Worm (Caenorhabditis elegans): ENCODE measurements around the gene set-2.
A peak's percentile ranks its signal among the peaks of the same experiment; 100 is the strongest.

set-2 gene

DNA sequence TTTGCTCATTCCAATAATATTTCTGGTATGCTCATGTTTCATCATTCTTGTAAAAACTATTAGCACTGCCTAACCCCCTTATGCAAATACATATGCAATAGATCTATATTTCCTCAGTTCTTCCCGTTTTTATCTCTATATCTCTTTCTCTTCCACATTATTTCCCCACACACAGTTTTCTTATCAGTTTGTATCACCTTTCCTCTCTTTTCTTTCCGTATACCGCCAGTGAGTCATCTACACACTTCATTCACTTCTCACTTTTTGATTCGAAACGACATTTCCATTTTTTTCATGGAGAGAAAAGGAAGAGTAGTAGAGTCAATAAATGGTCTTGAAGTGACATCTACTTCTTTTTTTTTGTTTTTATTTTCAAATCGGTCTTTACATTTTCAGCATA is 23.6 kb downstream of the set-2 start:
- TF ChIP-seq tbx-37 (GFP tag; conservative IDR thresholded peaks at IDR 0.05) (no peak), B0310.2 (tag; optimal IDR thresholded peaks at IDR 0.05) (no peak)

DNA sequence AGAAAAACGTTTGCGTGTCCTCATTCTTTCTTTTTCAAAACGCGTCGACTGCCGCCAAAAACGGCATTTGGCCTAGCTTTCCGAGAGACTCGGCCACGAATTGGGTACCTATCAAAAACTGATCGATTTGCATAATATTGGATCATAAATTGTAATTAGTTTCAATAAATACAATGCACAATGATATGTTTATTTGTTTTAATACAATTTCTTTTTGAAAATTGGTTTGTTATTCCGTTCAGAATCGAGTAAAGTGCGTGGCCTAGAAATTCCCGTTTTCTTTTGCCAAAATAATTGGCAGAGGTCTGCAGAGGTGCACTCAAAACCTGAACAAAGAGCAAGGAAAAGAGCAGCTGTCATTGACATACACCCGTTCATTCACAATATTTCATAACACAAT is 24.6 kb downstream of the set-2 start, which contains the start of gene F26F4.8:
TSS of gene F26F4.8 (minus strand) at position 69 of the 400 bp plus-strand sequence.
- TF ChIP-seq tbx-37 (GFP tag; conservative IDR thresholded peaks at IDR 0.05): 0 out of 2 replicates have a peak, but pooled peaks have one; percentile 12
- no peak for TF ChIP-seq ceh-36 (tag; optimal IDR thresholded peaks at IDR 0.05)
- TF ChIP-seq ceh-13 (GFP tag; optimal IDR thresholded peaks at IDR 0.05): peak; percentile 18
- TF ChIP-seq sea-1 (GFP tag; conservative IDR thresholded peaks at IDR 0.05): no peak
- TF ChIP-seq hmg-4 (GFP tag; optimal IDR thresholded peaks at IDR 0.05): peak; percentile 25
- 0 out of 2 replicates have a peak, but pooled peaks have one; percentile 40 for TF ChIP-seq pes-1 (GFP tag; IDR thresholded peaks at IDR 0.05)
- peak; percentile 41 for TF ChIP-seq ets-7 (tag; optimal IDR thresholded peaks at IDR 0.05)

DNA sequence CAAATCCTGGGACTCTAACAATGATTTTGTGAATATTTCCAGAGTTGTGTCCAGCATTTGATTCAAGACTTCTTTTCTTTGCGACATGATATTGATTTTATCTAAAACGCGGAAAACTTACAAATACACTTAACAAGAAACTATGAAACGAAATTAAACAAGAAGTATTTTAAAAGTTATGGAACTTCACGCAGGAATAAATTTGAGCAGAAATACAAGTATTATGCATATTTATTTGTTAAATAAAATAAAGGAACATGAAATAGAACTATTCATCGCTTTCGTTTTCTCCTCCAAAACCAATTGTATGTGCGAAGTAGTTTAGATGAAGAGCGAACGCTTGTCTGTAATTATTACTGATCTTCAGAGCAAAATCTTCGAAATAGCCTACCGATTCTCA is 26.2 kb downstream of the set-2 start, which contains the start of gene kbp-2:
TSS of gene kbp-2 (minus strand) at position 101 of the 400 bp plus-strand sequence.
- TF ChIP-seq pes-1 (GFP tag; IDR thresholded peaks at IDR 0.05) (no peak), tra-4 (tag; optimal IDR thresholded peaks at IDR 0.05) (no peak), flt-1 (GFP tag; IDR thresholded peaks at IDR 0.05) (no peak), ceh-13 (GFP tag; optimal IDR thresholded peaks at IDR 0.05) (no peak), tbx-37 (GFP tag; conservative IDR thresholded peaks at IDR 0.05) (no peak), scrt-1 (GFP tag; IDR thresholded peaks at IDR 0.05) (no peak), F13C5.2 (tag; optimal IDR thresholded peaks at IDR 0.05) (no peak), hmg-4 (GFP tag; optimal IDR thresholded peaks at IDR 0.05) (no peak), hnd-1 (tag; optimal IDR thresholded peaks at IDR 0.05) (no peak), ceh-36 (tag; optimal IDR thresholded peaks at IDR 0.05) (no peak), aly-1 (tag; optimal IDR thresholded peaks at IDR 0.05) (no peak), ets-7 (tag; optimal IDR thresholded peaks at IDR 0.05) (no peak), ama-1 (optimal IDR thresholded peaks at IDR 0.05) (no peak), hmbx-1 (tag; optimal IDR thresholded peaks at IDR 0.05) (no peak), sea-1 (GFP tag; conservative IDR thresholded peaks at IDR 0.05) (no peak), tbx-11 (GFP tag; IDR thresholded peaks at IDR 0.05) (no peak), B0310.2 (tag; optimal IDR thresholded peaks at IDR 0.05) (no peak)

DNA sequence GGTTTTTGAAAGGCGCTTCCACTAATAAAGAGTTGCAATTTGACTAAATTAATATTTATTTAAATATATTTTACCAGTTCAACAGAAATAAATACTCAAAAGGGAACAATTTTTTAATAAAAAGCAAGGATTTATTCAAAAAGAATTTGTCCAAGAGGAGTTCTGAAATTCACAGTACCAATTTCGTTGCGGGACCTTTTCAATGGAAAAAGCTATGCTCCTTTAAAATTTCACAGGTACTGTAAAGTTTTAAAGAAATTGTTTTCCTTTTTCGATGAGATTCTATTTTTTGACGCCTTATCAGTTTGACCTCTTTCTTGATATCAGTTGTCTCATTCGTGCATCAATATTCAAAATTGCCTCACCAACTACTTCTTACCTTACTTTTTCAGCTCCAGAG is 29.7 kb downstream of the set-2 start, which contains the start of gene tag-340:
TSS of gene tag-340 (plus strand) at position 249 of the 400 bp plus-strand sequence.
- TF ChIP-seq ets-7 (tag; optimal IDR thresholded peaks at IDR 0.05) (no peak), tra-4 (tag; optimal IDR thresholded peaks at IDR 0.05) (no peak), flt-1 (GFP tag; IDR thresholded peaks at IDR 0.05) (no peak), hmbx-1 (tag; optimal IDR thresholded peaks at IDR 0.05) (no peak), scrt-1 (GFP tag; IDR thresholded peaks at IDR 0.05) (no peak), ceh-13 (GFP tag; optimal IDR thresholded peaks at IDR 0.05) (no peak), sea-1 (GFP tag; conservative IDR thresholded peaks at IDR 0.05) (no peak), F13C5.2 (tag; optimal IDR thresholded peaks at IDR 0.05) (no peak), ceh-36 (tag; optimal IDR thresholded peaks at IDR 0.05) (no peak), aly-1 (tag; optimal IDR thresholded peaks at IDR 0.05) (no peak)

DNA sequence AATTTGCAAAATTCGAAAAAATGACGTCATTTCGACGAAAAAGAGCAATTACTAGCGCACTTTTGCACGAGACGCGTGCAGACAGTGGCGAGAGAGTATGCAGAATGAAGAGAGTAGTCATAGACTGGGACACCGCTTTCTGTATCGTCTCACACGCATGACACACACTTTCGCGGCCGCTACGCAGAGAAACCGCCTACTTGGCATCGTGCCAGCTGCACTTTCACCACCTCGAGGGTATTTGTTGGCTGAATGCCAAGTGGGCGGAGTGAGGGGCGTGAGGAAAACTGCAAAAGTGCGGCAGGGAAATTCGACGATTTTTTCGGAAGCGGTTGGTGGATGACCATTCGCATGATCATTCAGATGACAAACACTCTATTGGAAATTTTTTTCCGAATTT is 30.3 kb downstream of the set-2 start:
- TF ChIP-seq flt-1 (GFP tag; IDR thresholded peaks at IDR 0.05) (no peak), hmg-4 (GFP tag; optimal IDR thresholded peaks at IDR 0.05) (peak; percentile 91), aly-1 (tag; optimal IDR thresholded peaks at IDR 0.05) (no peak), ceh-36 (tag; optimal IDR thresholded peaks at IDR 0.05) (no peak), scrt-1 (GFP tag; IDR thresholded peaks at IDR 0.05) (peak; percentile 55; the same call in 1 of the 2 replicates), tra-4 (tag; optimal IDR thresholded peaks at IDR 0.05) (no peak), B0310.2 (tag; optimal IDR thresholded peaks at IDR 0.05) (peak; percentile 19), ets-7 (tag; optimal IDR thresholded peaks at IDR 0.05) (peak; percentile 5), sea-1 (GFP tag; conservative IDR thresholded peaks at IDR 0.05) (0 out of 2 replicates have a peak, but pooled peaks have one; percentile 14), F13C5.2 (tag; optimal IDR thresholded peaks at IDR 0.05) (peak; percentile 87)

DNA sequence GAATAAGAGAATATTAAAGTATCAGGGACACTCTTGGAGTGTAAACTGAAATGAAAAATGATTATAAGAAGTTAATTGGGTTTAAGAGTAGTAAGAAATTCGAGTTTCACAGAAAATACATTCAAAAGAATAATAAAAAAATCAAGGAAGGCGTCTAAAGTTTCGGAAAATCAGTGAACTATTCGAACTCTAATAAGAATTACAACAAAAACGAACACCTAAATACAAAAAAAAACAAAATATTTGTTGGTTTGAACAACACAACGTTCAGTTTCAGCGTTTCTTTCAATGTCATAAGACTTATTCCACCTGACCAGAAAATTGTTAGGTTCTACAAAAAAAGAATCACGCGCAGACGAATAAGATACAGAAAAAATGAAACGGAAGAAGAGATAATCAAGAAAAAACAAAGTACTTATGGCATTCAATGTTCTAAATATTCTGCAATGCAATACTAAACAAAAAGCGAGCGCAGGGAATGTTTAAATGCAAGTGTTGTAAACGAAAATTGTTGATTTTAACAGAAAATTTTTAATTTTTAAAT is 30.9 kb downstream of the set-2 start, which contains the start of gene nhl-2:
TSS of gene nhl-2 (minus strand) at position 51 of the 544 bp plus-strand sequence.
- TF ChIP-seq aly-1 (tag; optimal IDR thresholded peaks at IDR 0.05) (no peak), B0310.2 (tag; optimal IDR thresholded peaks at IDR 0.05) (no peak), hmbx-1 (tag; optimal IDR thresholded peaks at IDR 0.05) (no peak), ets-7 (tag; optimal IDR thresholded peaks at IDR 0.05) (no peak), tbx-37 (GFP tag; conservative IDR thresholded peaks at IDR 0.05) (no peak), ceh-13 (GFP tag; optimal IDR thresholded peaks at IDR 0.05) (no peak), sea-1 (GFP tag; conservative IDR thresholded peaks at IDR 0.05) (no peak)

DNA sequence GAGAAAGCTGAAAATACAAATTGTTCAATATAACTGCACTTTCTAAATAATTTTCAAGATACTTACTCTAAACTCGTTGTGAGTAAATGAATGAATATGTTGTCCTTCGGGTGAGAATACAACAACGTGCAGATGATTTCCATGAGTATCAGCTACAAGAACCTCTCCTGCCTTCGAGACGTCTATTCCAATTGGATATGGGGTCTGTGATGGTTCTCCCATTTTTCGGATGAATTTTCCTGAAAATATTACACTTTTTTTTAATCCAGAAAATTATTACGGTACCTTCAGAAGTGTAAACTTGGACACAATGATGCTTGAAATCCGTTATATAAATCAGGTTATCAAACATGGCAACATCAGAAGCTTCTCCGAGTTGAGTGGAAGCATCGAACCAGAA is 34.7 kb downstream of the set-2 start:
- TF ChIP-seq ceh-13 (GFP tag; optimal IDR thresholded peaks at IDR 0.05): no peak
- TF ChIP-seq tbx-11 (GFP tag; IDR thresholded peaks at IDR 0.05): no peak

DNA sequence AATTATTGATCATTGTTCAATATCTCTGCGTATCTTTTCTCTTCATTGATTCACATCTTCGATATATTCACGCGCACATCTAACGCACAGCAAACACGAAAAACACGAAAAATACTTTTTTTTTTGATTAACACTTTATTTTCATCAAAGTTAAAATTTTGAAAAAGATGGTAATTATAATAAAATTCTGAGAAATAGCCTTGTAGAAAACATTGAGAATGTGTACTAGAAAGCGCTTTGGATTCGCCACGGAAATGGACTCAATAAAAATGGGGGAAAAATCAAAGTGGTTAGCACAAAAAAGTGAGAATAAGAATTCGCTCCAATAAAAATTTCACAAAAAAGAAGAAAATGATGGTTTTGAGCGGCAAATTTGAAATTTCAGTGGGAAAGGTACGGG is 36.5 kb downstream of the set-2 start, which contains the start of gene F26F4.6:
TSS of gene F26F4.6 (minus strand) at position 101 of the 400 bp plus-strand sequence.
- TF ChIP-seq tra-4 (tag; optimal IDR thresholded peaks at IDR 0.05) (no peak), B0310.2 (tag; optimal IDR thresholded peaks at IDR 0.05) (no peak), hmg-4 (GFP tag; optimal IDR thresholded peaks at IDR 0.05) (no peak), tbx-37 (GFP tag; conservative IDR thresholded peaks at IDR 0.05) (no peak), ama-1 (optimal IDR thresholded peaks at IDR 0.05) (no peak), tbx-11 (GFP tag; IDR thresholded peaks at IDR 0.05) (no peak), aly-1 (tag; optimal IDR thresholded peaks at IDR 0.05) (no peak), pes-1 (GFP tag; IDR thresholded peaks at IDR 0.05) (no peak), sea-1 (GFP tag; conservative IDR thresholded peaks at IDR 0.05) (no peak), hmbx-1 (tag; optimal IDR thresholded peaks at IDR 0.05) (no peak), F13C5.2 (tag; optimal IDR thresholded peaks at IDR 0.05) (no peak), scrt-1 (GFP tag; IDR thresholded peaks at IDR 0.05) (no peak), ceh-36 (tag; optimal IDR thresholded peaks at IDR 0.05) (no peak), ceh-13 (GFP tag; optimal IDR thresholded peaks at IDR 0.05) (no peak), ets-7 (tag; optimal IDR thresholded peaks at IDR 0.05) (no peak), flt-1 (GFP tag; IDR thresholded peaks at IDR 0.05) (no peak), hnd-1 (tag; optimal IDR thresholded peaks at IDR 0.05) (no peak)
